Fruit fly (Drosophila melanogaster): ENCODE data around the gene mrt.

DNA sequence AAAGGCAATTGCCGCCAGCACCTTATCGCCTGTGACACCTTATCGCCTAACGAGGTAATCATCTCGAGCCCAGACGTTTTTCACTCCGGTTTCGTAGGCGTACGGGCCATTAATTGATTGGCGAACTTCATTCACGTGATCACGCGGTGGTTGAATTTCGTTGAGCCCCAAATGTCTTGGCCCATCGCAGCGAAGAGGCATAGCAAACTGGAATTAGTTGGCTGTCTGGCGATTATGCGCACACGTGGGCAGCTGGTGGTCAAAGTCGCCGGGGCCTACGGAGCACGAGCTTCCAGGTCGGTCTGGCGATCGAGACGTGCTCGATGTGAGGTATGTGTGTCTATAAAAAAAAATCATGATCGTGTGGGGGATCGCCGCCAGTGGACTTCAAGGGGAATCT, 10.6 kb upstream of the mrt start:
- TF ChIP-seq psq (optimal IDR thresholded peaks at IDR 0.05): no peak
- TF ChIP-seq Dll (optimal IDR thresholded peaks at IDR 0.05): no peak

Measured in whole organism.